Fruit fly (Drosophila melanogaster) whole organism, prepupa: Measurements from ENCODE around the gene CG4338.

ENCODE experiments used
- Blimp-1 ChIP-seq: fragments of 200-800 bp; sonication (Bioruptor generic); optimal IDR thresholded peaks from 3 replicates; lab custom pipeline; 2017; ENCODE audit warnings: missing biosample characterization, missing genetic modification characterization, mild to moderate bottlenecking, moderate library complexity, missing genetic modification reagents
- CG11294 ChIP-seq: fragments of 200-800 bp; sonication (Bioruptor generic); IDR thresholded peaks from 2 replicates; pipeline ENCODE4 v1.3.6; 2022; ENCODE audit warnings: missing biosample characterization, missing genetic modification characterization
- CG6854 ChIP-seq: fragments of 200-800 bp; sonication (Bioruptor generic); optimal IDR thresholded peaks from 2 replicates; lab custom pipeline; 2017; ENCODE audit warnings: missing biosample characterization, mild to moderate bottlenecking, missing genetic modification characterization
- OdsH ChIP-seq: fragments of 200-800 bp; sonication (Bioruptor generic); optimal IDR thresholded peaks from 3 replicates; lab custom pipeline; 2016; ENCODE audit warnings: missing biosample characterization, missing genetic modification characterization
- Smox ChIP-seq: fragments of 200-800 bp; sonication (Bioruptor generic); optimal IDR thresholded peaks from 3 replicates; lab custom pipeline; 2016; ENCODE audit warnings: missing biosample characterization, missing genetic modification characterization
- Sox102F ChIP-seq: fragments of 200-800 bp; sonication (Bioruptor generic); optimal IDR thresholded peaks from 2 replicates; lab custom pipeline; 2016; ENCODE audit warnings: missing biosample characterization, mild to moderate bottlenecking, missing genetic modification characterization
- esn ChIP-seq: fragments of 200-800 bp; sonication (Bioruptor generic); optimal IDR thresholded peaks from 2 replicates; lab custom pipeline; 2016; ENCODE audit warnings: missing biosample characterization, mild to moderate bottlenecking, missing genetic modification characterization, moderate library complexity

- TF ChIP-seq esn (GFP tag; lab: Kevin White, UChicago) (no peak), Smox (no peak), CG6854 (GFP tag; lab: Kevin White, UChicago) (no peak), Blimp-1 (GFP tag; lab: Kevin White, UChicago) (no peak), CG11294 (GFP tag; lab: Robert Waterston, UW) (no peak), OdsH (GFP tag; lab: Kevin White, UChicago) (no peak), Sox102F (GFP tag; lab: Kevin White, UChicago) (no peak)
These were observed 7.9 kb downstream of the CG4338 start for dm6 chr3R:15282982-15283809.
